Fruit fly (Drosophila melanogaster) S2 (cell line): ENCODE results near the gene CG32720.

Experiments used
- CG8478 ChIP-seq: fragments of >200 bp; optimal IDR thresholded peaks from 2 replicates; lab custom pipeline; 2018
- CTCF ChIP-seq, 2 experiments: fragments of >200 bp; optimal IDR thresholded peaks; 2 replicates each; lab custom pipeline; 2018

CG32720 gene

DNA sequence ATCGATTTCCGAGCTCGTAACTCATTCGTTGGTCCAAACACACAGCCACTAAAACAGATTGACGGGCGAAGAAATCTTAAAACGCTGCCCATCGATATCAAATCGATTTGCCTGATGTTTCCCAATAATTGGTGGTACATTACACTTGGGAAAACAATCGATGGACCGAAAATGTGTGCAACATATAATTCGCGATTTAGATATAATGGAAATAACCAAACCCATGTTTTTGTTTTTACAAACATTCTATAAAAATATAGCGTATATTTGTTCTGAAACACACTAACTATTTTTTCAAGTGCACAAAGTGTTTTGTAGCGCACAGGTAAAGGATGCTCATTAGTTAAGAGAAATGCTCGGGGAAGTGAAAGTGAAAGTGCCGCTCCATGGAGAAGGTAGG, 15.3 kb upstream of the CG32720 start:
- TF ChIP-seq CTCF (optimal IDR thresholded peaks at IDR 0.05; lab: Kevin White, UChicago) (no peak), CG8478 (lab: Kevin White, UChicago) (no peak)

DNA sequence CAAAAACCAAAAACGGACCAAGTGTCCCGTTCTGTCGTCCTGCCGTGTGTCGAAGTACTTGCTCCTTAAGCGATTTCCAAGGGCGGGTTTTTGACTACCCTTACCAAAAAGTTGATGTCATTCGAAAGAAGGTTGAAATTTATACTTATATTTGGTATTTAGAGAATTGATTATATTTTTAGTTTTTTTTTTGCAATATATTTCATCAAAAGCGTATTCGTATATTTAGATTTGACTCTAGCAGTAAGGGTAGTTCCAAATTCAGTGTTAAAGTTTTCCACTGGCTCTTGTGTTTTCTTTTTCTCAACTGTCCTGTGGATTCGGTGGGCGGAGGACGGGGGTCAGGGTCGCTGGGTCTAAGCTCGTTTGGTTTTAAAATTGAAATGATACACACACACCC, 13.9 kb upstream of the CG32720 start:
- TF ChIP-seq CG8478 (lab: Kevin White, UChicago) (no peak), CTCF (optimal IDR thresholded peaks at IDR 0.05; lab: Kevin White, UChicago) (no peak)

DNA sequence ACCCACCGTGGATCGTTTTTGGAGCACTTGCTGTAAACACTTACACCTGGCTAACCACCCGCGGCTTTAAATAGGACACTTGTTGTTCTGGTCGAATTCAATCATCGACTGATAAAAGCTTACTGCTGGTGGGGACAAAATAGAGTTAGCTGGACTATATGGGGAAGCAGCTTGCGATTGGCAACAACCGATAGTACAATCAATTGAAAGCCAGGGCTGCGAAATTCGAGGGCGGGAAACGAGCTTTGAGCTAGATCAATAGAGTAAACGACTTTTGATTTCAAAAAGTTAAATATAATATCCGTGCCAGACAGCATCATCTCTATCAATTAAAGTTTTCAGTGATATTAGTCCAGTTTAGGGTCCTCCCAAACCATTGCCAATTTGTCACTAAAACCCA, 11.1 kb upstream of the CG32720 start, which contains the start of gene CG32719:
Gene CG32719 (minus strand): TSS at position 101 of the 400 bp plus-strand sequence.
- TF ChIP-seq CTCF (optimal IDR thresholded peaks at IDR 0.05; lab: Kevin White, UChicago) (no peak), CG8478 (lab: Kevin White, UChicago) (no peak)

DNA sequence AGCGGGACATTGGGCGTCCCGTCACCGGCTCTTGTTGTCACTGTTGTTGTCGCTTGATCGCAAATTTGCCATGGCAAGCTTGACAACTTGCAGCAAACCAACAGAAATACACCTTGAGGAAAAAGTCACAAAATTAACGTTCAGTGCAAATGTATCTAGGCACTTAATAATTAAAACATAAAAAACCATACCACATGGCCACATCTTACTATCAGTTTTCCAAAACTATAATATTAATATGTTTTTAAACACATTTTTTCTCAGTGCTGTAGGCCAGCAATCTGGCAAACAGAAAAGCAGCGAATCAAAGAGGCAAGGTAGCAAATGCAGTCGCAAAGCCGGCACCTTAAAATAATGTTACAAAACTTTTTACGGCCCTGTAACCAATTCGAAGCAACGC, 9.6 kb upstream of the CG32720 start:
- TF ChIP-seq CG8478 (lab: Kevin White, UChicago): no peak

DNA sequence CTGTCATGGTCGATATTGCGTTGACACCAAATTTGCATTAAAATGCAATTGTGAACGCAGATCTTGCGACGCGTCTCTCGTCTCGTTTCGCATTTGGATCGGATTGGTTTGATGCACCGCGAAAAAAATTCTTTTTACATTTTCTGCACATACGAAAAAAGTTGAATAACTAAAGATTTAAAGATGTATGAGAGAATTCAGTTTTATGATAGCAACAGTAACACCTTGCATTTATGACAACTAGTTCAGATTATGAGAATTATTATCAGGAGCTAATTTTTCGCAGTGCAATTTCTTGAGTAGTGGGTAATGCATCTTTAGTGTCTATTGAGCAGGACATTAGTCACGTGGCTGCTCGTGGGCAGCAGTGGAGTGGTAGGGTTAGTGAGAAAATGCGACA, 7.1 kb upstream of the CG32720 start:
- TF ChIP-seq CG8478 (lab: Kevin White, UChicago) (no peak), CTCF (optimal IDR thresholded peaks at IDR 0.05; lab: Kevin White, UChicago) (no peak)

DNA sequence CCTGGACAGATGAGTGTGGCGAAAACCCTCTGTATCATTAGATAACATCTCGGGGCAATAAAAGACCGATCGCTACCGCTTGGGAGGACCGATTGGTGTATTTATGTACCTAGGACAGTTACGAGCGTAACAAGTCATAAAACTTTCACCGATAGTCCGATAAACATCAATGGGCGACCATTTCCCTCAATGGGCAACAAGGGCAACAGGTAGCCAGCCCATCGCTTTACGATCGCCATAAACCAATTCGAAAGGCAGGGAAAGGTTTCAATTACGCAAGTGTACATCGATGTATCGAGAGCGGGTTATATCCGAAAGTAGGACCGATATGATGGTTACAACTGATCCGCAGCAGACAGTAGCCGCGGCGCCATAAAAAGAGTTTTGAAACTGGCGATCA, 5.8 kb upstream of the CG32720 start:
- TF ChIP-seq CG8478 (lab: Kevin White, UChicago): no peak
- TF ChIP-seq CTCF (optimal IDR thresholded peaks at IDR 0.05; lab: Kevin White, UChicago): no peak

DNA sequence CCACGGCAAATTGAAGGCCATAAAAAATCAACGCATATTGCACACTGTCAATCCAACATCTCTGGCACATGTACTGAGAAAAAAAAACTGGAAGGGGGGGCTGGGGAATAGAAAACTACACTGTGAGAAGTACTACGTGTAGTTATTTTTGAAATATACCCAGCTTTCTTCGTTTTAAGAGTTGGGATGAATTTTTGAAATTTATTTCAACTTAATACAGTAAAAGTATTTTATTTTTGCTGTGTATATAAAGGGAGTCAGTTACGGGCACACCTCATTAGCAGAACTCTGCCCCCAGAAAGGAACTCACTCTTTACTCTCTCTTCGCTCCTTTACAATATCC, 4.7 kb upstream of the CG32720 start:
- TF ChIP-seq CG8478 (lab: Kevin White, UChicago): no peak
- TF ChIP-seq CTCF (optimal IDR thresholded peaks at IDR 0.05; lab: Kevin White, UChicago): no peak

DNA sequence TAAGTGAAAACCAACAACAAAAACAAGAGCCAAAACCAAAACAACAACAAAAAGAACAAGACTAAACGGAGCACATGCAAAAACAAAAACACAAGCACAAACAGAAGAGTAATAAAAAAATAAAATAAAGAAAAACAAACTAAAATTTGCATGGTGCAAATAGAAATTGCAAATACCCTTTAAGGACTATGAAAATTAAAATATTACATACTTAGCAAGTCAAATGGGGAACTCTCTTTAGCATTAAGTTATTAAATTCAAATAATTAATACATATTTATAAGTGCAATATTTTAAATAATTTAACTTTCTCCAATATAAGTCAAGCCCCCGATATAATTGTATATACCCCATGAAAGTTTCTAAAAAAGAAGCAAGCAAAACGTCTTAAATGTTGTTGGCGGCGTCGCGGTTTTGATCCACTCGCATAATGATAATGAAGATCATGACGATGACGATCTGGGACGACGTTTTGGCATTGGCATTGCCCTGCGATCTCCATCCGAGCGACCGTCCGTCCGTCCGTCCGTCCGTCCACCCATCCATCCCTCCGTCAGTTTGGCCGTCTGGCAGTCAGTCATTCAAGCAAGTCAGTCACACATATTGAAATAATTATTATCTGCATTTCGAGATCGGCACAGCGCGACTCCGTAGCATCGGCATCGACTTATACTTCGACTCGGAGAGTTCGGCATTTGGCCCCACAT, 4.1 kb upstream of the CG32720 start:
- TF ChIP-seq CG8478 (lab: Kevin White, UChicago) (no peak), CTCF (optimal IDR thresholded peaks at IDR 0.05; lab: Kevin White, UChicago) (no peak)

DNA sequence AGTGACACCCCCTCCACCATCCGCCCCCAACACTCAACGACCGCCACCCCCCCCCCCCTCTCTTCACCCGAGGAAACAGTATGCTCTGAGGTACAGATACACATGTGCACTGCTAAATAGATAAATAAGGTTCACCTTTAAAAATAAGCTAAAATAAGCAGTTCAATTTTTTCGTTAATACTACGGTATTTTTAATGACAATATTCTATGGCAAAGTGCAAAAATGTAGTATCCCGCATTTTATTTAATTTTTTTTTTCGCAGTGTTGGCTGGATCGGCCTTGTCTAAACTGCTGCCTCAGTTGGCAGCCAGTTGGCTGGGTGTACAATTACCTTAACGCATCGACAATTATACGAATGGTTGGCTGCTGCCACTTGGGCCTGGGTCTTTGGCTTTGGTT, 2.4 kb upstream of the CG32720 start:
- no peak for TF ChIP-seq CG8478 (lab: Kevin White, UChicago)
- TF ChIP-seq CTCF (optimal IDR thresholded peaks at IDR 0.05; lab: Kevin White, UChicago): no peak

DNA sequence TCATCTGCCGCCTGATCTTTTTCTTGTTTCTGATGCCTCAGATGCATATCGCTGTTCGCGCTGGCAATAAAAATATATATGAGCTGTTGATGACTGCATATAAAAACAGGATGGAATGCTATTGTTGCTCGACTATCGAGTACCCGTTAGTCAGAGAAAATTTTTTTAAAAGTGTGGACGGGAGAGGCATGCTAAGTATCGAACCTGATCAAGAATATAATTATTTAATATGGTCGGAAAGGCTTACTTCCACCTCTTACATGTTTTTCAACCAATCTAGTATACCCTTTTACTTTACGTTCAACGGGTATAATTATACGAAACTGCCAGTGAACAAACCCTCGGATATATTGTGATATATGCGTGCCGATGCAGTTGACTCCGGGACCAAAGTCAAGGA, 1.1 kb upstream of the CG32720 start:
- TF ChIP-seq CG8478 (lab: Kevin White, UChicago) (no peak), CTCF (optimal IDR thresholded peaks at IDR 0.05; lab: Kevin White, UChicago) (no peak)

DNA sequence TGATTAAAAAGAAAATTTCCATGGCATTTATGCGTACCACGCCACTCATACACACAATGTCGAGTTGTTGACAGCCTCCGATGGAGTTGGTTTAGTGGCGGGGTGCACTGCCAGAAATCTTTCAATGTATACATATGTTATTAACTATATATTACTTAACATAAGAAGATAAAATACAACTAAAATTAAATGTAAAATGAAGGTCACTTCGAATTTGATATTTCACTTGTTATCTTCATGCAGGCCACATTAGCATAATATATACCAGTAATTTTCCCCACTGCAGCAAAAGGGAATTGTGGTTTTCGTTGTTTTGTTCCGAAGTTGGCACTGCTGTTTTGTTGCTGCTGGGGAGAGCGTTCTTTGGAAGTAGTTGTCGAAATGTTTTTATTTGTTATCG, 1.9 kb downstream of the CG32720 start:
- TF ChIP-seq CTCF (optimal IDR thresholded peaks at IDR 0.05; lab: Kevin White, UChicago) (no peak), CG8478 (lab: Kevin White, UChicago) (no peak)

DNA sequence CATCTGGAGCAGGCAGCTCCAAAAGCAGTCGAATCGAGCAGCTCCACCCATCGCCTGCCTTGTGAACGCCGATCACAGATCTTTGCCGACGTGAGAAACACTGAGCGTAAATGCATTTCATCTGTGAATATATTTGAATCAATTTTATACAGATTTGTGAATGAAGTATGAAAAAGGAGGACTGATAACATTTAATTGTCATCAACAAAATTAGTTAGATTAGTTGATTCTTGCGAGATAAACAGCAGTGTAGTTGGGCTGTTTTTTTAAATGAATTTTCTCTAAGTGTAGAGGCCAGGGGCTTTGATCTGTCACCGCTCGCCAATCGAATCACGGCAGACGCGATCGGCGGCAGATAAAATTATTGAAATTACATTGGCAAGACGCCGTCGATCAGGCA, 6.6 kb downstream of the CG32720 start:
- no peak for TF ChIP-seq CTCF (optimal IDR thresholded peaks at IDR 0.05; lab: Kevin White, UChicago)
- no peak for TF ChIP-seq CG8478 (lab: Kevin White, UChicago)

DNA sequence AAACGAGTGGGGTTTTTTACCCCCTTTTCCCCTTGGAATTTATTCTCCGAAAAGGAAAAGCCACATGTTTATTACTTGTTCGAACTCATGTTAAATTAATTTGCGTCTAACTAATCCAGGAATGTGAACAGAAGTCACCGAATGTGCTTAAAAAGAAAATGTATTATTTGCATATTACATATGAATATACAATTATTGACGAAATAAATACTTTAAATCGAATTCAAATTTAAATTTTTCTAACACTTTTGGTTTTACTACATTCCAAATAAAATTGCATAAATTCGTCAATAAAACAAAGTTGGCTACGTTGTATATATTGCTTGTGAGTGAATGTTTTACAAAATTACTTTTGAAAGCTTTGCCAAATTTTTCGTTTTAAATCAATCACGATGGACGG, 8.8 kb downstream of the CG32720 start, which contains the start of gene CG43138:
Gene CG43138 (plus strand): TSS at position 301 of the 400 bp plus-strand sequence.
- TF ChIP-seq CTCF (optimal IDR thresholded peaks at IDR 0.05; lab: Kevin White, UChicago) (no peak), CG8478 (lab: Kevin White, UChicago) (no peak)

DNA sequence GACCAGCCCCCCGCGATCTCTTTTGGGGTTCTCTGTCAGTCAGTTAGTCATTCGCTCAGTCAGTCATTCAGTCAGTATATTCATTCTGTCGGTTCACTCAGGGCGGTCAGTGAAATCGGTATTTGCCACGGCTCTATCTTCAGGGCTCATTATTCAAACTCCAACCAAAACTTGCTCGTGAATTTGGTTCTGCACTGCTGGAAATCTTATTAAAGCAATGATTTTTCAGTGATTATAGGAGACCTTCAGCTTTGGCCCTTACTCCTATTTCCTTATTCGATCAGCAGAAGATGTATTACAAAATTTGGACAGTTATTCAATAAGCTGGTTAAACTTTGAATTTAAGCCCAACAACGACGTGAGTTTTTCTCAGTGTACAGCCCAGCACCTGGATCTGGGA, 9.8 kb downstream of the CG32720 start:
- TF ChIP-seq CTCF (optimal IDR thresholded peaks at IDR 0.05; lab: Kevin White, UChicago) (no peak), CG8478 (lab: Kevin White, UChicago) (no peak)

DNA sequence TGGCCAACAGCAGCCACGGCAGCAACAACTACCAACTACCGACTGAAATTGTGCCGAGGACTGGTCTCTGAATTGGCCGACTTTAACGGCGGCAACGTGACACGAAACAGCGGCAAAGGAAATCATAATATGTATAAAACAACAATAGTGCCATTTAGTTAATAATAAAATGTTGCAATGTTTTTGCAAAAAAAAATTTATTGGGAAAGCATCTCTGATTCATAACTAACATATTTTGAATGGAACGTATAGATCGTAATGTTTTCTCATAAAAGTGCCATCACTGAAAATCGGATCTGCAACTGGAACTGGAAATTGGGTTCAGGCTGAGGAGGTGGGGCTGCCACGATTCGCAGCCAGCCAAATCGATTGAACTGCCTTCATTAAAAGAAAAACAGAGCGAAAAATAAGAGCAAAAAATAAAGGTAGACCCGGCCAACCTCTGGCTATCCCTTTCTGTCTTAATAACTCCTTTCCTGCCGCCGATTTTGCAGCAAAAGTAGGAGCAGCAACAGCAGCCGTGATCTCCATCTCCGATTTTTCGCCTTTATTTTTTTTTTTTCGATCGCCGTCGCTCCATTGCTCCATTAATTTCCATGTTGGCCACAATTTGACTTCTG, 10.6 kb downstream of the CG32720 start:
- TF ChIP-seq CG8478 (lab: Kevin White, UChicago) (no peak), CTCF (optimal IDR thresholded peaks at IDR 0.05; lab: Kevin White, UChicago) (no peak)

DNA sequence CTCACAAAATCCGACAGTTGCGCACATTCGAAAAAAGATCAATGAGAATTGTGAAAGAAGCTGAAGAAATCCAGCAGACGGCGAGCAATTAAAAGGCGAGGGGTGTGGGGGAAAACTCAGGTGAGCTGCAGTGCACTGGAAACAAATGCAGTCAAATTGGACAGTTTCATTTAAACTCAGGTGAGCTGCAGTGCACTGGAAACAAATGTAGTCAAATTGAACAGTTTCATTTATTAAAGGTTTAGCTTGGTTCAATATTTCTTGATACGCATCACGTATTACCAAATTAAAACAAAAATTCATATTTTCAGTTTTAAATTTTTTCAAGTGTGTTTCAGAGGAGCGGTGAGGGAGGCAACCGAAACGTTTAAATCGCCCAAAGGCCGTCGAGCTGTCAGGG, 12.9 kb downstream of the CG32720 start:
- TF ChIP-seq CTCF (optimal IDR thresholded peaks at IDR 0.05; lab: Kevin White, UChicago): no peak
- no peak for TF ChIP-seq CG8478 (lab: Kevin White, UChicago)
